Worm (Caenorhabditis elegans): Measurements from ENCODE around the gene cht-4.

The cht-4 gene

DNA sequence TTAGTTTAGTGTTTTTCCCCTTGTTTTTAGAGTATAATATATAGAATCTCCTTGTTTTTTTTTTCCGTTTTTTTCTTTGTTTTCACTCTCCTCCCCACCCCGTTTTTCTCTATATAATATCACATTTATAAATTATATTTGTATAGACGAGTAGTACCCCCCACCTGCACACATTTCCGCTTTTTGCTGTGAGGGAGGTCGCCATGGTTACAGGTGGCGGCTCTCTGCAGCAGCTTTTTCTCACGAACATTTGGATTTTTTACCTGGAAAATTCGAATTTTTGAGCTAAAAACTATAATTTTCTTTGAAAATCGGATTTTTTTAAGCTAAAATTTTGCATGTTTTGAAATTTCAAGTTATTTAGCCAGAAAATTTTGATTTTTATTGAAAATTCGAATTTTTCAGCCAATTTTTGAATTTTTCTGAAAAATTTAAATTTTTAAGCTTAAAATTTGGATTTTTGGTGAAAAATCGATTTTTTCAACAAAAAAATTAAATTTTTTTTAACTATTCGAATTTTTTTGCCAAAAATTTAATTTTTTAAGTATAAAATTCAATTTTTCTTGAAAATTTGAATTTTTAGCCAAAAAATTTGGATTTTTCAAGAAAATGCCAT, 31.5 kb downstream of the cht-4 start:
- TF ChIP-seq unc-98 (GFP tag; IDR thresholded peaks at IDR 0.05) (no peak), efl-1 (optimal IDR thresholded peaks at IDR 0.05) (no peak), efl-1 (GFP tag; optimal IDR thresholded peaks at IDR 0.05 in 1 of 2) (peak in 1 of 2 experiments; percentile 70)

DNA sequence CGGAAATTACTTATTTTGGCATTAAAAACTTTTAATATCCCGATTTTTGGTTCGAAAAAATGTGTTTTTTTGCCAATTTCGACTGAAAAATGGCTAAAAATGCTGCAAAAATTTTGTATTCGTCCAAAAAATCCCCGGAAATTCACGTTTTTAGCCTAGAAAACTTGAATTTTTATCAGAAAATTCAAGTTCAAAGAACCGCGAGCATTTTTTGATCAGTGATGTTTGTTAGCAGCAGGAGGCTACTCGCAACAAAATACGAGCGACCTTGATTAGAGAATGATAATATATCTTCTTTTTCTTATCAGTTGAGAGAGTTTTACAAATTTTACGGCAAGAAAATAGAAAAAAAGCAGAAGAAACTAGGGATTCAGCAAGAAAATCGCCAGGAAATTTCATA, 35.0 kb downstream of the cht-4 start:
- TF ChIP-seq efl-1 (optimal IDR thresholded peaks at IDR 0.05) (no peak), efl-1 (GFP tag; optimal IDR thresholded peaks at IDR 0.05 in 1 of 2) (peak in 1 of 2 experiments; percentile 15), nhr-19 (GFP tag; conservative IDR thresholded peaks at IDR 0.05) (peak; percentile 42), elt-3 (tag; optimal IDR thresholded peaks at IDR 0.05) (peak in 3 of 6 experiments; percentile 12 to 67 (median 62)), F16B12.6 (tag; optimal IDR thresholded peaks at IDR 0.05) (no peak), snu-23 (GFP tag; optimal IDR thresholded peaks at IDR 0.05) (peak; percentile 58), blmp-1 (tag; optimal IDR thresholded peaks at IDR 0.05) (peak; percentile 25), skn-1 (tag; optimal IDR thresholded peaks at IDR 0.05) (no peak), ama-1 (optimal IDR thresholded peaks at IDR 0.05) (peak; percentile 29), nhr-28 (tag; optimal IDR thresholded peaks at IDR 0.05) (no peak), lsy-2 (tag; optimal IDR thresholded peaks at IDR 0.05) (peak in 1 of 2 experiments; percentile 7), elt-2 (tag; optimal IDR thresholded peaks at IDR 0.05) (peak; percentile 42), egl-13 (tag; optimal IDR thresholded peaks at IDR 0.05) (no peak), nhr-71 (tag; optimal IDR thresholded peaks at IDR 0.05) (peak; percentile 79), ztf-4 (tag; optimal IDR thresholded peaks at IDR 0.05) (peak; percentile 18), nhr-90 (tag; optimal IDR thresholded peaks at IDR 0.05; ENCODE audit: poor library complexity) (peak; percentile 43), sox-4 (tag; optimal IDR thresholded peaks at IDR 0.05) (no peak), nhr-20 (tag; optimal IDR thresholded peaks at IDR 0.05) (peak; percentile 46), lin-14 (GFP tag; optimal IDR thresholded peaks at IDR 0.05) (peak; percentile 7), rnt-1 (tag; optimal IDR thresholded peaks at IDR 0.05) (no peak), mep-1 (tag; optimal IDR thresholded peaks at IDR 0.05) (peak; percentile 17), grh-1 (GFP tag; IDR thresholded peaks at IDR 0.05) (no peak)

DNA sequence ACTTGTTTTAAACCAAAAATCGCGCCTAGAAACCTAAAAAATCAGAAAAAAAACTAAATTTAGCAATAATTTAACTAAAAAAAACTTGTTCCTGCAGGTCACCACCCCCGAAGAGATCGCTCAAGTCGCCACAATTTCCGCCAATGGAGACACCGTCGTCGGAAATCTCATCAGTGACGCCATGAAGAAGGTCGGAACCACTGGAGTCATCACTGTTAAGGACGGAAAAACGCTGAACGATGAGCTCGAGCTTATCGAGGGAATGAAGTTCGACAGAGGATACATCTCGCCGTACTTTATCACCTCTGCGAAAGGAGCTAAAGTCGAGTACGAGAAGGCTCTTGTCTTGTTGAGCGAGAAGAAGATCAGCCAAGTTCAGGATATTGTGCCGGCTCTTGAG, 36.0 kb downstream of the cht-4 start:
- TF ChIP-seq efl-1 (optimal IDR thresholded peaks at IDR 0.05) = no peak
- TF ChIP-seq efl-1 (GFP tag; optimal IDR thresholded peaks at IDR 0.05 in 1 of 2) = peak in 1 of 2 experiments; percentile 0
- TF ChIP-seq nhr-11 (tag; optimal IDR thresholded peaks at IDR 0.05) = no peak

DNA sequence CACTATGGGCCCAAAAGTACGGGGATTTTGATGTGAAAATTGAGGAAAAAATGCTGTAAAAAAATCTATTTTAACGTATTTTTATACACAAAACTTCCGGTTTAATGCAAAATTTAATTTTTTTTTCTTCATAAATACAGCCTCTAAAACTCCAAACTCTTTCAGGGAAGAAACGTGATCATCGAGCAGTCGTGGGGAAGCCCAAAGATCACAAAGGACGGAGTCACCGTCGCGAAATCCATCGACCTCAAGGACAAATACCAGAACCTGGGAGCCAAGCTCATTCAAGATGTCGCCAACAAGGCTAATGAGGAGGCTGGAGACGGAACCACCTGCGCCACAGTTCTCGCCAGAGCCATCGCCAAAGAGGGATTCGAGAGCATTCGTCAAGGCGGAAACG, 37.4 kb downstream of the cht-4 start:
- TF ChIP-seq snu-23 (GFP tag; optimal IDR thresholded peaks at IDR 0.05) (no peak), tlp-1 (tag; optimal IDR thresholded peaks at IDR 0.05) (no peak), efl-1 (optimal IDR thresholded peaks at IDR 0.05) (no peak), efl-1 (GFP tag; optimal IDR thresholded peaks at IDR 0.05 in 1 of 2) (no peak), tbx-2 (tag; optimal IDR thresholded peaks at IDR 0.05) (no peak), lin-14 (GFP tag; optimal IDR thresholded peaks at IDR 0.05) (no peak), hlh-4 (tag; optimal IDR thresholded peaks at IDR 0.05) (no peak), C16A3.4 (tag; optimal IDR thresholded peaks at IDR 0.05) (no peak), nhr-237 (tag; optimal IDR thresholded peaks at IDR 0.05) (no peak)

DNA sequence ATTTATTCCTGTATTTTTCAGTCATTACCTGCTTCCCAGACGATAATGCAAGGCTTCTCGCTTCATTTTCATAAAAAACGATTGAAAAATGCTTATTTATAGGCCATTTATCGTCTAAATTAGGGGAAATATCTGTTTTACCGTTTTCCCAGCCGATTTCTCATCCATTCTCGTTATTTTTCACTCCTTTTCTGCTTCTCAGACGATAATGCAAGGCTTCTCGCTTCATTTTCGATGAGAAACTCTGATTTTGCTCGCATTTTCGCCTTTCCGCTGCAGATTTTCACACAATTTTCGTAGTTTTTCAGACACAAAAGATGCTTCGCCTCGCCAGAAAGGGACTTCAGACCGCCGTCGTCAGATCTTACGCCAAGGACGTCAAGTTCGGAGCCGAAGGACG, 37.8 kb downstream of the cht-4 start, which contains the start of gene hsp-60:
Gene hsp-60, plus strand, starts transcription at position 301 of the 400 bp plus-strand sequence.
- TF ChIP-seq vab-15 (tag; optimal IDR thresholded peaks at IDR 0.05) (no peak), unc-62 (GFP tag; optimal IDR thresholded peaks at IDR 0.05) (no peak), blmp-1 (tag; optimal IDR thresholded peaks at IDR 0.05) (no peak), nhr-237 (tag; optimal IDR thresholded peaks at IDR 0.05) (no peak), mab-9 (GFP tag; IDR thresholded peaks at IDR 0.05) (no peak), elt-2 (tag; optimal IDR thresholded peaks at IDR 0.05) (no peak), isw-1 (GFP tag; IDR thresholded peaks at IDR 0.05) (no peak), snu-23 (GFP tag; optimal IDR thresholded peaks at IDR 0.05) (no peak), irx-1 (tag; optimal IDR thresholded peaks at IDR 0.05) (no peak), nhr-19 (GFP tag; conservative IDR thresholded peaks at IDR 0.05) (no peak), grh-1 (GFP tag; IDR thresholded peaks at IDR 0.05) (no peak)
